Fruit fly (Drosophila melanogaster) whole organism, wandering third instar larva: ENCODE results near the gene CG5555.
A peak's percentile ranks its signal among the peaks of the same experiment; 100 is the strongest.

ENCODE experiments used
- Abd-B ChIP-seq: fragments of >200 bp; optimal IDR thresholded peaks from 2 replicates; lab custom pipeline; 2017; ENCODE audit warnings: missing biosample characterization, missing genetic modification characterization
- CG32264 ChIP-seq: fragments of 200-800 bp; sonication (Bioruptor generic); optimal IDR thresholded peaks from 2 replicates; lab custom pipeline; 2016; ENCODE audit warnings: missing biosample characterization, missing genetic modification characterization
- CG9705 ChIP-seq: fragments of 200-800 bp; sonication (Bioruptor generic); optimal IDR thresholded peaks from 2 replicates; lab custom pipeline; 2018; ENCODE audit warnings: missing biosample characterization, mild to moderate bottlenecking, missing genetic modification characterization
- CrebA ChIP-seq: fragments of 200-800 bp; sonication (Bioruptor generic); optimal IDR thresholded peaks from 2 replicates; lab custom pipeline; 2016; ENCODE audit warnings: missing biosample characterization, mild to moderate bottlenecking, missing genetic modification characterization, borderline replicate concordance
- Dfd ChIP-seq: fragments of >200 bp; optimal IDR thresholded peaks from 2 replicates; lab custom pipeline; 2017; ENCODE audit warnings: missing biosample characterization, missing genetic modification characterization
- Dif ChIP-seq: fragments of 200-275, 200-300 bp; sonication (Bioruptor generic); optimal IDR thresholded peaks from 2 replicates; lab custom pipeline; 2018; ENCODE audit warnings: missing biosample characterization, missing genetic modification characterization; ENCODE audit not compliant: partially characterized antibody
- GATAd ChIP-seq: sonication (Bioruptor generic); optimal IDR thresholded peaks from 2 replicates; lab custom pipeline; 2016; ENCODE audit warnings: missing biosample characterization, missing genetic modification characterization
- HLH106 ChIP-seq: fragments of 200-800 bp; optimal IDR thresholded peaks from 3 replicates; lab custom pipeline; 2019; ENCODE audit warnings: missing biosample characterization, mild to moderate bottlenecking, missing genetic modification characterization, moderate library complexity
- Hnf4 ChIP-seq: fragments of 200-800 bp; sonication (Bioruptor generic); optimal IDR thresholded peaks from 2 replicates; lab custom pipeline; 2016; ENCODE audit warnings: missing biosample characterization, mild to moderate bottlenecking, missing genetic modification characterization
- Hr78 ChIP-seq: fragments of >200 bp; optimal IDR thresholded peaks from 2 replicates; lab custom pipeline; 2017; ENCODE audit warnings: missing biosample characterization, missing genetic modification characterization
- Jra ChIP-seq: sonication (Bioruptor generic); optimal IDR thresholded peaks from 2 replicates; lab custom pipeline; 2016; ENCODE audit warnings: missing biosample characterization, missing genetic modification characterization
- Mio ChIP-seq: sonication (Bioruptor generic); optimal IDR thresholded peaks from 2 replicates; lab custom pipeline; 2016; ENCODE audit warnings: missing biosample characterization, missing genetic modification characterization
- Myc ChIP-seq: fragments of >200 bp; optimal IDR thresholded peaks from 2 replicates; lab custom pipeline; 2017
- N ChIP-seq: fragments of >200 bp; optimal IDR thresholded peaks from 2 replicates; lab custom pipeline; 2018; ENCODE audit warnings: missing biosample characterization, missing external identifiers, missing genetic modification characterization
- OdsH ChIP-seq: fragments of 200-800 bp; sonication (Bioruptor generic); optimal IDR thresholded peaks from 2 replicates; lab custom pipeline; 2016; ENCODE audit warnings: missing biosample characterization, mild to moderate bottlenecking, missing genetic modification characterization
- Rel ChIP-seq, 2 experiments: fragments of 200-800 bp; sonication (Bioruptor generic) in 1 of 2; optimal IDR thresholded peaks; 2 replicates in 1 of 2; 3 replicates in 1 of 2; lab custom pipeline; 2016 to 2019; ENCODE audit warnings: mild to moderate bottlenecking in 2 of 2, missing biosample characterization in 2 of 2, missing genetic modification characterization in 2 of 2, moderate library complexity in 1 of 2
- Sp1 ChIP-seq: fragments of 200-800 bp; sonication (Bioruptor generic); optimal IDR thresholded peaks from 3 replicates; lab custom pipeline; 2019; ENCODE audit warnings: missing biosample characterization, mild to moderate bottlenecking, missing genetic modification characterization, moderate library complexity
- Vsx2 ChIP-seq: fragments of 200-300, 225-300 bp; sonication (Bioruptor generic); optimal IDR thresholded peaks from 2 replicates; lab custom pipeline; 2018; ENCODE audit warnings: missing biosample characterization, missing genetic modification characterization; ENCODE audit not compliant: partially characterized antibody
- br ChIP-seq: fragments of 200-800 bp; sonication (Bioruptor generic); optimal IDR thresholded peaks from 2 replicates; lab custom pipeline; 2016; ENCODE audit warnings: missing biosample characterization, missing genetic modification characterization
- brk ChIP-seq: fragments of 200-800 bp; sonication (Bioruptor generic); optimal IDR thresholded peaks from 2 replicates; lab custom pipeline; 2016; ENCODE audit warnings: missing biosample characterization, mild to moderate bottlenecking, missing genetic modification characterization
- dl ChIP-seq, 2 experiments: fragments of 175-275, 200-275 bp in 1 of 2; fragments of 200-275 bp in 1 of 2; sonication (Bioruptor generic); optimal IDR thresholded peaks; lab custom pipeline; 2018; ENCODE audit warnings: mild to moderate bottlenecking in 2 of 2, missing biosample characterization in 2 of 2, missing genetic modification characterization in 2 of 2, moderate library complexity in 2 of 2; ENCODE audit not compliant: partially characterized antibody in 2 of 2, insufficient read depth in 1 of 2
- dmrt93B ChIP-seq: fragments of 200-800 bp; sonication (Bioruptor generic); optimal IDR thresholded peaks from 2 replicates; lab custom pipeline; 2018; ENCODE audit warnings: missing biosample characterization, mild to moderate bottlenecking, missing genetic modification characterization
- dsf ChIP-seq: sonication (Bioruptor generic); optimal IDR thresholded peaks from 2 replicates; lab custom pipeline; 2016; ENCODE audit warnings: missing biosample characterization, missing genetic modification characterization, borderline replicate concordance
- ey ChIP-seq: fragments of 200-800 bp; sonication (Bioruptor generic); optimal IDR thresholded peaks from 2 replicates; lab custom pipeline; 2016; ENCODE audit warnings: missing biosample characterization, missing genetic modification characterization
- foxo ChIP-seq, 2 experiments: fragments of 200-800 bp; sonication (Bioruptor generic); optimal IDR thresholded peaks; 2 replicates in 1 of 2; 3 replicates in 1 of 2; lab custom pipeline; 2016 to 2017; ENCODE audit warnings: missing biosample characterization in 2 of 2, missing genetic modification characterization in 2 of 2
- fru ChIP-seq: fragments of 200-800 bp; sonication (Bioruptor generic); optimal IDR thresholded peaks from 3 replicates; lab custom pipeline; 2016; ENCODE audit warnings: missing biosample characterization, mild to moderate bottlenecking, missing genetic modification characterization
- h ChIP-seq: fragments of 200-800 bp; sonication (Bioruptor generic); optimal IDR thresholded peaks from 3 replicates; lab custom pipeline; 2016; ENCODE audit warnings: missing biosample characterization, mild to moderate bottlenecking, missing genetic modification characterization
- jim ChIP-seq: fragments of 175-275, 200-325 bp; sonication (Bioruptor generic); optimal IDR thresholded peaks from 2 replicates; lab custom pipeline; 2016; ENCODE audit warnings: missing biosample characterization, mild to moderate bottlenecking, missing genetic modification characterization
- lola ChIP-seq: fragments of >200 bp; optimal IDR thresholded peaks from 2 replicates; lab custom pipeline; 2017; ENCODE audit warnings: missing biosample characterization, missing genetic modification characterization
- pan ChIP-seq: fragments of >200 bp; optimal IDR thresholded peaks from 2 replicates; lab custom pipeline; 2017
- psq ChIP-seq: fragments of 200-800 bp; sonication (Bioruptor generic); optimal IDR thresholded peaks from 3 replicates; lab custom pipeline; 2017; ENCODE audit warnings: missing biosample characterization, mild to moderate bottlenecking, missing genetic modification characterization, moderate library complexity
- rgr ChIP-seq: fragments of 200-800 bp; sonication (Bioruptor generic); optimal IDR thresholded peaks from 3 replicates; lab custom pipeline; 2016; ENCODE audit warnings: missing biosample characterization, mild to moderate bottlenecking, missing genetic modification characterization
- sage ChIP-seq: fragments of 200-800 bp; sonication (Bioruptor generic); optimal IDR thresholded peaks from 2 replicates; lab custom pipeline; 2016; ENCODE audit warnings: missing biosample characterization, mild to moderate bottlenecking, missing genetic modification characterization
- sv ChIP-seq: fragments of 200-800 bp; sonication (Bioruptor generic); optimal IDR thresholded peaks from 3 replicates; lab custom pipeline; 2016; ENCODE audit warnings: missing biosample characterization, missing genetic modification characterization
- tai ChIP-seq: sonication (Bioruptor generic); optimal IDR thresholded peaks from 2 replicates; lab custom pipeline; 2016; ENCODE audit warnings: missing biosample characterization, missing genetic modification characterization
- usp ChIP-seq: fragments of >200 bp; optimal IDR thresholded peaks from 2 replicates; lab custom pipeline; 2017; ENCODE audit warnings: missing biosample characterization, missing genetic modification characterization
- woc ChIP-seq: sonication (Bioruptor generic); optimal IDR thresholded peaks from 2 replicates; lab custom pipeline; 2016; ENCODE audit warnings: missing biosample characterization, mild to moderate bottlenecking, missing genetic modification characterization

The CG5555 gene

dm6 chr3R:19190020-19190419 lies 9.7 kb upstream of the CG5555 start:
- TF ChIP-seq Dfd (GFP tag; lab: Kevin White, UChicago) (peak; percentile 81), OdsH (GFP tag; lab: Kevin White, UChicago) (no peak), rgr (GFP tag; lab: Kevin White, UChicago) (no peak)

dm6 chr3R:19187717-19188149 lies 7.4 kb upstream of the CG5555 start:
- TF ChIP-seq pan: no peak
- peak; percentile 16 for TF ChIP-seq sage (GFP tag; lab: Kevin White, UChicago)
- peak; percentile 75 for TF ChIP-seq woc (GFP tag; lab: Kevin White, UChicago)
- TF ChIP-seq Sp1 (GFP tag; lab: Kevin White, UChicago): peak; percentile 86
- no peak for TF ChIP-seq Dfd (GFP tag; lab: Kevin White, UChicago)
- peak; percentile 52 for TF ChIP-seq HLH106 (tag; lab: Kevin White, UChicago)
- TF ChIP-seq Jra (GFP tag; lab: Kevin White, UChicago): peak; percentile 17
- TF ChIP-seq dmrt93B (GFP tag; lab: Kevin White, UChicago): peak; percentile 62
- TF ChIP-seq Myc: no peak
- peak; percentile 82 for TF ChIP-seq ey (GFP tag; lab: Kevin White, UChicago)
- TF ChIP-seq CG9705 (GFP tag; lab: Kevin White, UChicago): peak; percentile 53
- TF ChIP-seq h (GFP tag; lab: Kevin White, UChicago): peak; percentile 86
- peak; percentile 75 for TF ChIP-seq rgr (GFP tag; lab: Kevin White, UChicago)
- TF ChIP-seq dsf (GFP tag; lab: Kevin White, UChicago): peak; percentile 13
- TF ChIP-seq psq (GFP tag; lab: Kevin White, UChicago): peak; percentile 91
- no peak for TF ChIP-seq Mio
- TF ChIP-seq Dif: no peak
- peak; percentile 21 for TF ChIP-seq CG32264 (GFP tag; lab: Kevin White, UChicago)
- peak; percentile 81 for TF ChIP-seq br (GFP tag; lab: Kevin White, UChicago)
- TF ChIP-seq Abd-B (GFP tag; lab: Kevin White, UChicago): no peak
- TF ChIP-seq OdsH (GFP tag; lab: Kevin White, UChicago): peak; percentile 80
- TF ChIP-seq foxo (GFP tag; optimal IDR thresholded peaks at IDR 0.05; lab: Kevin White, UChicago): peak in 1 of 2 experiments; percentile 70
- TF ChIP-seq tai: peak; percentile 34
- TF ChIP-seq jim (GFP tag; lab: Kevin White, UChicago): no peak
- TF ChIP-seq Hnf4: peak; percentile 62
- TF ChIP-seq fru (GFP tag; lab: Kevin White, UChicago): peak; percentile 88
- peak; percentile 22 for TF ChIP-seq brk (GFP tag; lab: Kevin White, UChicago)
- TF ChIP-seq N (GFP tag; lab: Kevin White, UChicago): no peak

- no peak for TF ChIP-seq Rel (GFP tag; optimal IDR thresholded peaks at IDR 0.05; lab: Kevin White, UChicago)
- TF ChIP-seq Rel (tag; optimal IDR thresholded peaks at IDR 0.05; lab: Kevin White, UChicago): no peak
- TF ChIP-seq sv: no peak
- no peak for TF ChIP-seq Jra (GFP tag; lab: Kevin White, UChicago)
- no peak for TF ChIP-seq HLH106 (tag; lab: Kevin White, UChicago)
- no peak for TF ChIP-seq pan
- no peak for TF ChIP-seq Hnf4
- no peak for TF ChIP-seq foxo (GFP tag; optimal IDR thresholded peaks at IDR 0.05; lab: Kevin White, UChicago)
- TF ChIP-seq Vsx2 (GFP tag; lab: Kevin White, UChicago): no peak
- no peak for TF ChIP-seq dsf (GFP tag; lab: Kevin White, UChicago)
- TF ChIP-seq ey (GFP tag; lab: Kevin White, UChicago): no peak
- no peak for TF ChIP-seq Abd-B (GFP tag; lab: Kevin White, UChicago)
- no peak for TF ChIP-seq Myc
- TF ChIP-seq Sp1 (GFP tag; lab: Kevin White, UChicago): no peak
- no peak for TF ChIP-seq CG32264 (GFP tag; lab: Kevin White, UChicago)
- TF ChIP-seq, all 38 proteins: peak for 0
Measured at dm6 chr3R:19182848-19183247, 2.5 kb upstream of the CG5555 start.

- TF ChIP-seq ey (GFP tag; lab: Kevin White, UChicago) (peak; percentile 61), Mio (no peak), GATAd (GFP tag; lab: Kevin White, UChicago) (no peak), rgr (GFP tag; lab: Kevin White, UChicago) (peak; percentile 62), CG9705 (GFP tag; lab: Kevin White, UChicago) (peak; percentile 18), HLH106 (tag; lab: Kevin White, UChicago) (peak; percentile 68), sage (GFP tag; lab: Kevin White, UChicago) (no peak), brk (GFP tag; lab: Kevin White, UChicago) (peak; percentile 5), Dif (no peak), Hr78 (GFP tag; lab: Kevin White, UChicago) (no peak), Rel (GFP tag; optimal IDR thresholded peaks at IDR 0.05; lab: Kevin White, UChicago) (no peak), Rel (tag; optimal IDR thresholded peaks at IDR 0.05; lab: Kevin White, UChicago) (no peak), fru (GFP tag; lab: Kevin White, UChicago) (peak; percentile 68), pan (no peak), woc (GFP tag; lab: Kevin White, UChicago) (peak; percentile 42), sv (no peak), psq (GFP tag; lab: Kevin White, UChicago) (no peak), lola (GFP tag; lab: Kevin White, UChicago) (no peak), br (GFP tag; lab: Kevin White, UChicago) (peak; percentile 56), jim (GFP tag; lab: Kevin White, UChicago) (no peak), Vsx2 (GFP tag; lab: Kevin White, UChicago) (no peak), usp (no peak), foxo (GFP tag; optimal IDR thresholded peaks at IDR 0.05; lab: Kevin White, UChicago) (peak in 1 of 2 experiments; percentile 70), Dfd (GFP tag; lab: Kevin White, UChicago) (no peak), tai (peak; percentile 25), Abd-B (GFP tag; lab: Kevin White, UChicago) (no peak), Hnf4 (peak; percentile 14), Myc (no peak), CrebA (no peak), dsf (GFP tag; lab: Kevin White, UChicago) (no peak), dl (GFP tag; optimal IDR thresholded peaks at IDR 0.05; lab: Kevin White, UChicago; ENCODE audit: insufficient read depth in 1 of 2, partially characterized antibody in 2 of 2) (no peak), Sp1 (GFP tag; lab: Kevin White, UChicago) (peak; percentile 68), OdsH (GFP tag; lab: Kevin White, UChicago) (peak; percentile 73)
Measured at dm6 chr3R:19181214-19181613, 876 bp upstream of the CG5555 start.
